Worm (Caenorhabditis elegans) whole organism, midembryonic: ENCODE data around the gene Y54G2A.41.
A peak's percentile ranks its signal among the peaks of the same experiment; 100 is the strongest.
"Not testable (repeated sequence)": the region's sequence is repeated elsewhere in the genome, so short reads cannot be mapped to it uniquely, and the experiment has no call there.

Experiments used
- T22C8.4 ChIP-seq: fragments of 200-800 bp; sonication (Bioruptor generic); IDR thresholded peaks from 2 replicates; pipeline ENCODE4 v1.3.6; 2022; ENCODE audit warnings: missing genetic modification characterization, missing compliant biosample characterization
- cog-1 ChIP-seq: sonication (generic microtip); optimal IDR thresholded peaks from 2 replicates; lab custom pipeline; 2016; ENCODE audit warnings: missing genetic modification characterization, missing compliant biosample characterization
- flt-1 ChIP-seq: fragments of 200-800 bp; sonication (Bioruptor generic); IDR thresholded peaks from 2 replicates; pipeline ENCODE4 v1.3.6; 2022; ENCODE audit warnings: missing genetic modification characterization, missing compliant biosample characterization
- klf-2 ChIP-seq: fragments of 200-800 bp; sonication (Bioruptor generic); conservative IDR thresholded peaks from 2 replicates; pipeline ENCODE4 v1.3.6; 2022; ENCODE audit warnings: missing genetic modification reagents, missing genetic modification characterization, missing compliant biosample characterization
- med-1 ChIP-seq: sonication (generic microtip); optimal IDR thresholded peaks from 2 replicates; lab custom pipeline; 2017; ENCODE audit warnings: missing genetic modification characterization, mild to moderate bottlenecking, missing compliant biosample characterization, antibody characterized with exemption, missing genetic modification reagents; ENCODE audit not compliant: insufficient read depth
- ref-1 ChIP-seq: fragments of 200-800 bp; sonication (Bioruptor generic); conservative IDR thresholded peaks from 2 replicates; pipeline ENCODE4 v1.3.6; 2022; ENCODE audit warnings: missing genetic modification reagents, missing genetic modification characterization, missing compliant biosample characterization
- tab-1 ChIP-seq: fragments of 200-800 bp; sonication (Bioruptor generic); IDR thresholded peaks from 2 replicates; pipeline ENCODE4 v1.3.6; 2022; ENCODE audit warnings: missing genetic modification characterization, missing compliant biosample characterization
- ztf-23 ChIP-seq: fragments of 200-800 bp; sonication (Bioruptor generic); IDR thresholded peaks from 2 replicates; pipeline ENCODE4 v1.3.6; 2022; ENCODE audit warnings: missing genetic modification reagents, missing genetic modification characterization, missing compliant biosample characterization
- ztf-29 ChIP-seq: fragments of 200-800 bp; sonication (Bioruptor generic); IDR thresholded peaks from 2 replicates; pipeline ENCODE4 v1.3.6; 2022; ENCODE audit warnings: missing genetic modification reagents, missing genetic modification characterization, missing compliant biosample characterization

The Y54G2A.41 gene

ce11 chrIV:2801558-2801957 lies 49.9 kb downstream of the Y54G2A.41 start, which contains the start of gene Y54G2A.44:
Gene Y54G2A.44 (plus strand): TSS chrIV:2801858.
- TF ChIP-seq T22C8.4 (GFP tag; lab: Robert Waterston, UW); ztf-23 (GFP tag; lab: Robert Waterston, UW); med-1 (GFP tag; lab: Kevin White, UChicago): not testable (repeated sequence)

DNA sequence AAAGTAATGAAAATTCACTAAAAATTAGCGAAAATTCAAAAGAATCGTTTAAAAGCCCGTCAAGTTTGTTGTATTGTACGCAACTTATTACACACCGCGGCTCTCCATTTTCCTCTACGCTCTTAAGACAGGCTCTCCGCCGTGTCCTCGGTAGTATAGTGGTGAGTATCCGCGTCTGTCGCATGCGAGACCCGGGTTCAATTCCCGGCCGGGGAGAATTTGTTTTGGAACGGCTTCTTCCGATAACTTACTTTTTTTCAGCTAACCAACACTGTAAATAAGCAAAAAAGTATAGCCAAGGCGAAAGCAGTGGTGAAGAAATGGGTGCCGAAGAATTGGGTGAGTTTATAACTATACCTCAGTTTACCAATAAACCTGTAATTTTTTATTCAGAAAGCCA lies 50.5 kb downstream of the Y54G2A.41 start:
- peak; percentile 54; the same call in 1 of the 2 replicates for TF ChIP-seq ref-1 (GFP tag; lab: Robert Waterston, UW)
- peak; percentile 74; the same call in 1 of the 2 replicates for TF ChIP-seq ztf-23 (GFP tag; lab: Robert Waterston, UW)
- TF ChIP-seq ztf-29 (GFP tag; lab: Robert Waterston, UW), result 0 out of 2 replicates have a peak, but pooled peaks have one; percentile 14
- TF ChIP-seq flt-1, result peak; percentile 63
- peak; percentile 75; the same call in 1 of the 2 replicates for TF ChIP-seq tab-1 (GFP tag; lab: Robert Waterston, UW)
- TF ChIP-seq med-1 (GFP tag; lab: Kevin White, UChicago), result no peak
- peak; percentile 61; the same call in 1 of the 2 replicates for TF ChIP-seq klf-2
- TF ChIP-seq cog-1 (tag; lab: Kevin White, UChicago), result no peak
